Worm (Caenorhabditis elegans): Measurements from ENCODE around the gene T06D4.1.

ce11 chrII:3375302-3375701 lies 6.3 kb upstream of the T06D4.1 start:
- TF ChIP-seq aly-1 (tag; optimal IDR thresholded peaks at IDR 0.05): no peak
- no peak for TF ChIP-seq ama-1 (optimal IDR thresholded peaks at IDR 0.05)
- TF ChIP-seq ceh-13 (GFP tag; optimal IDR thresholded peaks at IDR 0.05): no peak
- no peak for TF ChIP-seq flt-1 (GFP tag; IDR thresholded peaks at IDR 0.05)
- TF ChIP-seq F13C5.2 (tag; optimal IDR thresholded peaks at IDR 0.05): no peak
- no peak for TF ChIP-seq B0310.2 (tag; optimal IDR thresholded peaks at IDR 0.05)
- no peak for TF ChIP-seq hmg-4 (GFP tag; optimal IDR thresholded peaks at IDR 0.05)
- no peak for TF ChIP-seq sea-1 (GFP tag; conservative IDR thresholded peaks at IDR 0.05)

Data from whole organism, early embryonic.